Worm (Caenorhabditis elegans): ENCODE results near the gene F33H12.7.

F33H12.7 gene

ce11 chrII:2564899-2565298 lies 21.8 kb downstream of the F33H12.7 start, which contains the start of gene usp-39:
Gene usp-39, plus strand, starts transcription at chrII:2565275.
- TF ChIP-seq hlh-8 (tag; optimal IDR thresholded peaks at IDR 0.05) (peak; percentile 8), ceh-34 (tag; optimal IDR thresholded peaks at IDR 0.05) (no peak), sdc-2 (tag; optimal IDR thresholded peaks at IDR 0.05) (no peak), ceh-30 (tag; optimal IDR thresholded peaks at IDR 0.05) (no peak), madf-2 (tag; optimal IDR thresholded peaks at IDR 0.05) (no peak), lim-6 (tag; optimal IDR thresholded peaks at IDR 0.05) (no peak), ceh-48 (tag; optimal IDR thresholded peaks at IDR 0.05) (no peak), pag-3 (tag; optimal IDR thresholded peaks at IDR 0.05; ENCODE audit: borderline replicate concordance) (no peak), dmd-4 (tag; optimal IDR thresholded peaks at IDR 0.05; ENCODE audit: borderline replicate concordance) (peak; percentile 8), K02D7.2 (tag; optimal IDR thresholded peaks at IDR 0.05) (no peak), pros-1 (tag; optimal IDR thresholded peaks at IDR 0.05) (no peak), C38D4.7 (GFP tag; optimal IDR thresholded peaks at IDR 0.05) (no peak), che-1 (tag; optimal IDR thresholded peaks at IDR 0.05) (no peak), fax-1 (tag; optimal IDR thresholded peaks at IDR 0.05) (no peak), eyg-1 (tag; optimal IDR thresholded peaks at IDR 0.05) (no peak), ceh-9 (tag; optimal IDR thresholded peaks at IDR 0.05) (no peak), fkh-10 (GFP tag; optimal IDR thresholded peaks at IDR 0.05) (no peak), syd-9 (tag; optimal IDR thresholded peaks at IDR 0.05) (no peak), gmeb-2 (tag; optimal IDR thresholded peaks at IDR 0.05) (no peak), unc-55 (GFP tag; optimal IDR thresholded peaks at IDR 0.05) (no peak), pat-9 (tag; optimal IDR thresholded peaks at IDR 0.05) (no peak), tbx-2 (tag; optimal IDR thresholded peaks at IDR 0.05) (no peak), ceh-19 (GFP tag; optimal IDR thresholded peaks at IDR 0.05) (no peak), ceh-14 (tag; optimal IDR thresholded peaks at IDR 0.05) (no peak), ceh-6 (GFP tag; optimal IDR thresholded peaks at IDR 0.05) (no peak), nhr-232 (tag; optimal IDR thresholded peaks at IDR 0.05) (no peak), ref-2 (tag; optimal IDR thresholded peaks at IDR 0.05) (no peak), mec-3 (tag; optimal IDR thresholded peaks at IDR 0.05; ENCODE audit: borderline replicate concordance) (no peak), odd-2 (tag; optimal IDR thresholded peaks at IDR 0.05) (no peak), zip-5 (tag; optimal IDR thresholded peaks at IDR 0.05) (no peak), nfya-1 (tag; optimal IDR thresholded peaks at IDR 0.05) (peak; percentile 18), elt-2 (tag; optimal IDR thresholded peaks at IDR 0.05) (peak; percentile 49), pha-2 (tag; optimal IDR thresholded peaks at IDR 0.05) (peak; percentile 25), ttx-3 (tag; optimal IDR thresholded peaks at IDR 0.05) (peak; percentile 24), hlh-15 (tag; optimal IDR thresholded peaks at IDR 0.05) (no peak), unc-3 (GFP tag; conservative IDR thresholded peaks at IDR 0.05) (no peak), unc-3 (tag; optimal IDR thresholded peaks at IDR 0.05) (no peak), pqm-1 (tag; optimal IDR thresholded peaks at IDR 0.05) (no peak), rnt-1 (tag; optimal IDR thresholded peaks at IDR 0.05) (no peak), sox-4 (tag; optimal IDR thresholded peaks at IDR 0.05) (no peak), unc-42 (tag; optimal IDR thresholded peaks at IDR 0.05) (peak; percentile 83), ama-1 (optimal IDR thresholded peaks at IDR 0.05) (no peak), ets-4 (tag; optimal IDR thresholded peaks at IDR 0.05) (no peak), ceh-22 (tag; optimal IDR thresholded peaks at IDR 0.05) (no peak), dve-1 (tag; optimal IDR thresholded peaks at IDR 0.05) (no peak), ceh-45 (GFP tag; IDR thresholded peaks at IDR 0.05) (no peak), hlh-30 (tag; optimal IDR thresholded peaks at IDR 0.05; ENCODE audit: insufficient read depth) (no peak), ahr-1 (tag; optimal IDR thresholded peaks at IDR 0.05) (no peak), fkh-6 (tag; optimal IDR thresholded peaks at IDR 0.05) (no peak), Y22D7AL.16 (tag; optimal IDR thresholded peaks at IDR 0.05) (peak; percentile 21), ceh-31 (tag; optimal IDR thresholded peaks at IDR 0.05) (no peak), F13H6.1 (tag; optimal IDR thresholded peaks at IDR 0.05) (no peak), pha-4 (tag; optimal IDR thresholded peaks at IDR 0.05) (no peak)
